Worm (Caenorhabditis elegans): ENCODE results near the gene itm-2.

- TF ChIP-seq gei-8 (GFP tag; optimal IDR thresholded peaks at IDR 0.05): no peak
- TF ChIP-seq ZK546.5 (tag; optimal IDR thresholded peaks at IDR 0.05): no peak
- no peak for TF ChIP-seq nhr-111 (GFP tag; optimal IDR thresholded peaks at IDR 0.05)
- TF ChIP-seq nhr-28 (tag; optimal IDR thresholded peaks at IDR 0.05): no peak
Measured at ce11 chrX:5455107-5455506, 10.1 kb downstream of the itm-2 start.

Measured in whole organism, L4 larva.